Worm (Caenorhabditis elegans) whole organism, L2 larva: ENCODE measurements around the gene sand-1.

ENCODE experiments used
- aly-2 ChIP-seq: fragments of 150-350 bp; optimal IDR thresholded peaks from 2 replicates; lab custom pipeline; 2014; ENCODE audit warnings: missing biosample characterization, missing genetic modification characterization
- ama-1 ChIP-seq: fragments of 150-350 bp; optimal IDR thresholded peaks from 2 replicates; lab custom pipeline; 2018; ENCODE audit warnings: inconsistent platforms
- nhr-129 ChIP-seq: fragments of 150-350 bp; optimal IDR thresholded peaks from 2 replicates; lab custom pipeline; 2014; ENCODE audit warnings: missing biosample characterization, missing genetic modification characterization

- TF ChIP-seq ama-1 (lab: Kevin White, UChicago): no peak
- no peak for TF ChIP-seq nhr-129 (tag; lab: Kevin White, UChicago)
- TF ChIP-seq aly-2 (tag; lab: Kevin White, UChicago): no peak
Observed at ce11 chrIV:5374946-5375345, 8.3 kb downstream of the sand-1 start.
